Worm (Caenorhabditis elegans) whole organism, L2 larva: Measurements from ENCODE around the gene K09C8.9.

ENCODE experiments used
- F13H6.1 ChIP-seq: sonication (generic microtip); optimal IDR thresholded peaks from 2 replicates; lab custom pipeline; 2016; ENCODE audit warnings: missing genetic modification characterization, missing compliant biosample characterization
- aly-2 ChIP-seq: fragments of 150-350 bp; optimal IDR thresholded peaks from 2 replicates; lab custom pipeline; 2014; ENCODE audit warnings: missing biosample characterization, missing genetic modification characterization
- blmp-1 ChIP-seq: sonication (generic microtip); optimal IDR thresholded peaks from 2 replicates; lab custom pipeline; 2017; ENCODE audit warnings: missing genetic modification characterization, mild to moderate bottlenecking, missing compliant biosample characterization, antibody characterized with exemption, moderate library complexity; ENCODE audit not compliant: insufficient read depth
- ceh-82 ChIP-seq: fragments of 150-350 bp; optimal IDR thresholded peaks from 2 replicates; lab custom pipeline; 2014; ENCODE audit warnings: missing biosample characterization, missing genetic modification characterization
- dmd-4 ChIP-seq: sonication (generic microtip); optimal IDR thresholded peaks from 2 replicates; lab custom pipeline; 2017; ENCODE audit warnings: missing biosample characterization, missing genetic modification characterization
- egl-27 ChIP-seq: sonication (generic microtip); optimal IDR thresholded peaks from 3 replicates; lab custom pipeline; 2017; ENCODE audit warnings: missing biosample characterization, missing genetic modification reagents, missing genetic modification characterization
- elt-1 ChIP-seq: fragments of 150-350 bp; optimal IDR thresholded peaks from 2 replicates; lab custom pipeline; 2014; ENCODE audit warnings: missing biosample characterization, missing genetic modification characterization
- elt-3 ChIP-seq: sonication (generic microtip); optimal IDR thresholded peaks from 2 replicates; lab custom pipeline; 2017; ENCODE audit warnings: missing biosample characterization, missing genetic modification characterization
- fos-1 ChIP-seq: fragments of 150-350 bp; optimal IDR thresholded peaks from 2 replicates; lab custom pipeline; 2014; ENCODE audit warnings: missing biosample characterization, missing genetic modification characterization
- lsy-2 ChIP-seq, 2 experiments: fragments of 150-350 bp in 1 of 2; sonication (generic microtip) in 1 of 2; optimal IDR thresholded peaks; 2 replicates each; lab custom pipeline; 2014 to 2017; ENCODE audit warnings: missing biosample characterization in 2 of 2, missing genetic modification characterization in 2 of 2
- mdl-1 ChIP-seq, 2 experiments: fragments of 150-350 bp in 1 of 2; sonication (generic microtip) in 1 of 2; optimal IDR thresholded peaks; 2 replicates each; lab custom pipeline; 2017; ENCODE audit warnings: missing biosample characterization in 2 of 2, missing genetic modification characterization in 2 of 2
- skn-1 ChIP-seq: sonication (generic microtip); optimal IDR thresholded peaks from 2 replicates; lab custom pipeline; 2017; ENCODE audit warnings: missing biosample characterization, missing genetic modification characterization
- unc-55 ChIP-seq: fragments of 150-350 bp; sonication (generic microtip); optimal IDR thresholded peaks from 3 replicates; lab custom pipeline; 2014; ENCODE audit warnings: missing biosample characterization, missing genetic modification reagents, missing genetic modification characterization

DNA sequence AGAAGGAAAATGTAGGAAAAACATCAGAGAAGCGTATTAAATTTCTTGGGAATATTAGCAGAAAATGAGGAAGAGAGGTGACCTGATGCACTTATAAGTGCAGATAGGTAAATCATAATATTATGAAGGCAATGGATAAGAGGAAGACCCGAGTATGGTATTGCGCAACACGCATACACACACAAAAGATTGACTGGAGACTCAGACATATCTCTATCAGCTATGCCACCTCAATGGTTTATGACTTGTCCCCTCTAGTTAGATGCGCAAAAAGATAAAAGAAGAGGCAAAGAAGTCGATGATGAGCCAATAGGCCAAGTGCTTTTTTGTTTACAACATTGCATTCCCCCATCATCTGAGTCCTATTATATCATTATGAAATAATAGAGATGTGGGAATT lies 35.5 kb downstream of the K09C8.9 start:
- TF ChIP-seq F13H6.1 (tag; lab: Kevin White, UChicago) (no peak), lsy-2 (tag; optimal IDR thresholded peaks at IDR 0.05; lab: Kevin White, UChicago) (no peak), aly-2 (tag; lab: Kevin White, UChicago) (no peak), fos-1 (tag; lab: Kevin White, UChicago) (no peak), blmp-1 (tag; lab: Kevin White, UChicago) (no peak), skn-1 (tag; lab: Kevin White, UChicago) (no peak), elt-3 (tag; lab: Kevin White, UChicago) (no peak), mdl-1 (tag; optimal IDR thresholded peaks at IDR 0.05; lab: Kevin White, UChicago) (no peak), egl-27 (tag; lab: Kevin White, UChicago) (no peak), unc-55 (GFP tag; lab: Kevin White, UChicago) (no peak), ceh-82 (tag; lab: Kevin White, UChicago) (no peak), dmd-4 (tag; lab: Kevin White, UChicago) (no peak), elt-1 (no peak)
